Worm (Caenorhabditis elegans): ENCODE measurements around the gene srx-73.

The srx-73 gene

DNA sequence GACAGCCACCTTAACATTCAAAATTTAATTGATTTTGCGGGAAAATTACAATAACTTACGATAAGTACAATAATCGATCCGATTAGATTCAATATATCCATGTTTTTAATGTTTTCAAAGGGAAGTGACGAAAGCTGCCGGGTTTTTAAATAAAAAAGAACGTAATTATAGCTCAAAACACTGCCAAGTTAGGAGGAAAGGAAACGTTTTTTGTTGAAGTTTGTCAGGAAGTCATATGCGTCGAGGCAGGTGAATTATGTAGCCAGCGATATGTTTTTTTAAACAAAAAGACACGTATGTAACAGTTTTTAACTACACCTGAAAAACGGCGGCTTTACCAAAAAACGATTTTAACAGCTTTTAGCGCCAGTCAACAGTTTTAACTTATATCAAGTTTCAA lies at the start of gene srx-73:
TSS of gene srx-73 (minus strand) at position 101 of the 400 bp plus-strand sequence.
- TF ChIP-seq lin-13 (GFP tag; optimal IDR thresholded peaks at IDR 0.05) (no peak), elt-1 (tag; optimal IDR thresholded peaks at IDR 0.05) (no peak), nhr-21 (tag; optimal IDR thresholded peaks at IDR 0.05) (no peak), elt-3 (tag; optimal IDR thresholded peaks at IDR 0.05) (no peak), alr-1 (tag; optimal IDR thresholded peaks at IDR 0.05) (no peak), snpc-4 (tag; optimal IDR thresholded peaks at IDR 0.05) (no peak), Y55F3AM.14 (GFP tag; optimal IDR thresholded peaks at IDR 0.05) (no peak), ceh-82 (tag; optimal IDR thresholded peaks at IDR 0.05) (no peak), blmp-1 (tag; optimal IDR thresholded peaks at IDR 0.05; ENCODE audit: insufficient read depth) (no peak), ztf-1 (GFP tag; conservative IDR thresholded peaks at IDR 0.05) (no peak), nhr-129 (tag; optimal IDR thresholded peaks at IDR 0.05) (no peak), dmd-4 (tag; optimal IDR thresholded peaks at IDR 0.05) (no peak), egl-27 (tag; optimal IDR thresholded peaks at IDR 0.05) (no peak), crh-2 (tag; optimal IDR thresholded peaks at IDR 0.05) (no peak), C34F6.9 (tag; optimal IDR thresholded peaks at IDR 0.05) (no peak), ceh-16 (tag; optimal IDR thresholded peaks at IDR 0.05) (no peak), lin-11 (tag; optimal IDR thresholded peaks at IDR 0.05) (no peak), nhr-237 (tag; optimal IDR thresholded peaks at IDR 0.05) (no peak)

DNA sequence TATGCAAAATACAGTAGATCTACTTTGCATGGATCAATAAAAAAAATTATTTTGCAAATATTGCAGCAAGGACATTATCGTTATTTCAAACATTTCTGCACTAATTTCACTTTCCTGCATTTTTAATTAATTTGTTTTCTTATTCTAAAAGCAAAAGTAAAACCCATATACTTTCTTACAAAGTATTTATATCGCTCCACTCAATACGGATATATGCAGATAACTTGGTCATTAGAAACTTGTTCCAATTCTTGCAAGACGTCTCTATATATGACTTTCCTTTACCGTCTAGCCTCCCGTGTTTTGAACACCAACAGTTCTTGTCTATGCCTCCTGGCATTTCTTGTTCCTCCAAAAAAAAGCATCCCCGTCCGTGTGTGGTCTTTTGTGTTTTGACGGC lies 44.9 kb upstream of the srx-73 start, which contains the start of gene oac-24:
TSS of gene oac-24 (plus strand) at position 301 of the 400 bp plus-strand sequence.
- TF ChIP-seq gmeb-1 (tag; optimal IDR thresholded peaks at IDR 0.05) (no peak), crh-2 (tag; optimal IDR thresholded peaks at IDR 0.05) (no peak), mbf-1 (tag; optimal IDR thresholded peaks at IDR 0.05) (no peak), zag-1 (tag; optimal IDR thresholded peaks at IDR 0.05) (no peak), blmp-1 (tag; optimal IDR thresholded peaks at IDR 0.05; ENCODE audit: insufficient read depth) (no peak), nhr-10 (tag; optimal IDR thresholded peaks at IDR 0.05) (no peak)

DNA sequence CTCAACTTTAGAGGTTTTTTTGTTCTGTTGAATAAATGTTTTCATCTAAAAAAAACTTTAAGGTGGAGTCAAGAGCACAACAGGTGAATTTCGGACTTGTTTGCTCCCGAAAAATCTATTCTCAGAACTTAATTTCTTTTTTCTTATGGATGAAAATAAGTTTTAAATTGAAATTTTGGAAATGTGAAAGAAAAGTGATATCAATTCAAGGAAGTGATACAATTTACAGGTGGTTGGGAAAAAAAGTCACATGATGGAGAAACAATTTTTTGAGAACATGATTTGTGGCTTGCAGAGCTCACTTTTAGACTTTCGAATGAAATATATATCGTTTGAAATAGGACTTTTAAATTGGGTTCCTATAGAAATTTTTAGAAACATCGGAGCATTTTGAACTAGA lies 42.1 kb upstream of the srx-73 start:
- TF ChIP-seq gmeb-1 (tag; optimal IDR thresholded peaks at IDR 0.05) (no peak), ztf-11 (tag; optimal IDR thresholded peaks at IDR 0.05) (no peak), peb-1 (tag; optimal IDR thresholded peaks at IDR 0.05) (no peak), nhr-11 (tag; optimal IDR thresholded peaks at IDR 0.05) (no peak), mdl-1 (tag; optimal IDR thresholded peaks at IDR 0.05) (no peak), R02D3.7 (tag; optimal IDR thresholded peaks at IDR 0.05) (no peak), sem-4 (tag; optimal IDR thresholded peaks at IDR 0.05) (no peak), nhr-25 (tag; optimal IDR thresholded peaks at IDR 0.05) (no peak), ztf-4 (tag; optimal IDR thresholded peaks at IDR 0.05) (no peak), blmp-1 (tag; optimal IDR thresholded peaks at IDR 0.05; ENCODE audit: insufficient read depth) (no peak), F13H6.1 (tag; optimal IDR thresholded peaks at IDR 0.05) (no peak), nhr-10 (tag; optimal IDR thresholded peaks at IDR 0.05) (no peak), Y55F3AM.14 (GFP tag; optimal IDR thresholded peaks at IDR 0.05) (no peak), unc-62 (GFP tag; optimal IDR thresholded peaks at IDR 0.05) (no peak), lin-39 (tag; optimal IDR thresholded peaks at IDR 0.05) (no peak), snpc-4 (tag; optimal IDR thresholded peaks at IDR 0.05) (no peak), lsy-2 (tag; optimal IDR thresholded peaks at IDR 0.05) (no peak), nhr-129 (tag; optimal IDR thresholded peaks at IDR 0.05) (no peak), ceh-82 (tag; optimal IDR thresholded peaks at IDR 0.05) (no peak), lin-13 (GFP tag; optimal IDR thresholded peaks at IDR 0.05) (no peak)

DNA sequence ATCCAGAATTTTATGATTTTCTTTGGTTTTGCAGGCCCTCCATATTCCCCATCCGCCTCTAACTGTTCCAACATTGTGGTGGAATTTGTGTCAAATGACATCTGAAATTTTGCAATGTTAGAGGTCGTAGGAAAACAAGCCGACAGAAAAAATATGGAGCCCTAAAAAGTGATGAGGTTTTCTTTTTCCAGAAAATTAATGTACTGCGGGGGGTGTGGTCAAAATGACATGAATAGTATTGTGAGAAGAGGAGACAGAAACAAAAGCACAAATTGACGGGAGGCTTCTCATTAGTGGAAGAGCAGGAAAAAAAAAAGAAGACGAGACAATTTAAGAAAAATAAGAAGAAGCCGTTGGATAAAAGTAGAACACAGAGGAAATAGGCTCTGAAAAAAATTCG lies 34.6 kb upstream of the srx-73 start, which contains the start of gene ZC266.1:
TSS of gene ZC266.1 (minus strand) at position 101 of the 400 bp plus-strand sequence.
- no peak for TF ChIP-seq aly-2 (tag; optimal IDR thresholded peaks at IDR 0.05)
- TF ChIP-seq sem-4 (tag; optimal IDR thresholded peaks at IDR 0.05), result no peak
- TF ChIP-seq ZK546.5 (tag; optimal IDR thresholded peaks at IDR 0.05), result no peak
- TF ChIP-seq C34F6.9 (tag; optimal IDR thresholded peaks at IDR 0.05), result no peak
- TF ChIP-seq unc-55 (GFP tag; optimal IDR thresholded peaks at IDR 0.05), result no peak
- TF ChIP-seq nhr-23 (tag; optimal IDR thresholded peaks at IDR 0.05), result no peak
- TF ChIP-seq elt-1 (tag; optimal IDR thresholded peaks at IDR 0.05), result no peak
- TF ChIP-seq peb-1 (tag; optimal IDR thresholded peaks at IDR 0.05), result no peak
- no peak for TF ChIP-seq F13H6.1 (tag; optimal IDR thresholded peaks at IDR 0.05)
- no peak for TF ChIP-seq nhr-77 (tag; optimal IDR thresholded peaks at IDR 0.05)
- no peak for TF ChIP-seq mdl-1 (tag; optimal IDR thresholded peaks at IDR 0.05)
- no peak for TF ChIP-seq blmp-1 (tag; optimal IDR thresholded peaks at IDR 0.05; ENCODE audit: insufficient read depth)
- no peak for TF ChIP-seq sma-9 (GFP tag; optimal IDR thresholded peaks at IDR 0.05)
- no peak for TF ChIP-seq sma-9 (tag; optimal IDR thresholded peaks at IDR 0.05)
- no peak for TF ChIP-seq mab-5 (tag; optimal IDR thresholded peaks at IDR 0.05)
- TF ChIP-seq nhr-10 (tag; optimal IDR thresholded peaks at IDR 0.05), result no peak
- TF ChIP-seq ceh-82 (tag; optimal IDR thresholded peaks at IDR 0.05), result no peak
- TF ChIP-seq gmeb-1 (tag; optimal IDR thresholded peaks at IDR 0.05), result no peak
- TF ChIP-seq nhr-237 (tag; optimal IDR thresholded peaks at IDR 0.05), result no peak
- TF ChIP-seq Y55F3AM.14 (GFP tag; optimal IDR thresholded peaks at IDR 0.05), result no peak
